Fruit fly (Drosophila melanogaster): Measurements from ENCODE around the gene GatC.

Gene GatC

dm6 chr2L:13803032-13803661, 29.8 kb downstream of the GatC start, which contains the start of gene CAH1 (continued):
- TF ChIP-seq fd64A (GFP tag; optimal IDR thresholded peaks at IDR 0.05), result no peak
- TF ChIP-seq gt (GFP tag; IDR thresholded peaks at IDR 0.05), result no peak
- TF ChIP-seq GATAe (GFP tag; conservative IDR thresholded peaks at IDR 0.05), result no peak
- no peak for TF ChIP-seq z (GFP tag; IDR thresholded peaks at IDR 0.05)
- TF ChIP-seq CG6175 (GFP tag; IDR thresholded peaks at IDR 0.05), result 0 out of 3 replicates have a peak, but pooled peaks have one; percentile 61
- TF ChIP-seq CG30403 (GFP tag; optimal IDR thresholded peaks at IDR 0.05), result no peak
- TF ChIP-seq CG12219 (GFP tag; optimal IDR thresholded peaks at IDR 0.05), result no peak
- TF ChIP-seq CG4617 (GFP tag; optimal IDR thresholded peaks at IDR 0.05; ENCODE audit: borderline replicate concordance), result no peak
- no peak for TF ChIP-seq caup (GFP tag; optimal IDR thresholded peaks at IDR 0.05; ENCODE audit: severe bottlenecking)
- no peak for TF ChIP-seq Six4 (GFP tag; optimal IDR thresholded peaks at IDR 0.05)
- TF ChIP-seq CG11560 (tag; IDR thresholded peaks at IDR 0.05), result no peak
- no peak for TF ChIP-seq CG18476 (GFP tag; optimal IDR thresholded peaks at IDR 0.05)
- TF ChIP-seq Optix (GFP tag; IDR thresholded peaks at IDR 0.05), result no peak
- no peak for TF ChIP-seq hb (GFP tag; IDR thresholded peaks at IDR 0.05; ENCODE audit: partially characterized antibody)
- TF ChIP-seq D19A (tag; optimal IDR thresholded peaks at IDR 0.05), result no peak
- TF ChIP-seq CG5245 (GFP tag; optimal IDR thresholded peaks at IDR 0.05), result no peak
- no peak for TF ChIP-seq CG1603 (tag; optimal IDR thresholded peaks at IDR 0.05)
- no peak for TF ChIP-seq knrl (GFP tag; IDR thresholded peaks at IDR 0.05; ENCODE audit: partially characterized antibody)
- TF ChIP-seq ind (GFP tag; optimal IDR thresholded peaks at IDR 0.05), result no peak
- no peak for TF ChIP-seq CG9876 (GFP tag; optimal IDR thresholded peaks at IDR 0.05)
- no peak for TF ChIP-seq ab (GFP tag; optimal IDR thresholded peaks at IDR 0.05)
- TF ChIP-seq CG17829 (tag; optimal IDR thresholded peaks at IDR 0.05), result no peak
- TF ChIP-seq ATbp (GFP tag; optimal IDR thresholded peaks at IDR 0.05), result no peak
- no peak for TF ChIP-seq ham (GFP tag; IDR thresholded peaks at IDR 0.05)
- no peak for TF ChIP-seq CG14050 (GFP tag; IDR thresholded peaks at IDR 0.05)
- no peak for TF ChIP-seq CG17361 (GFP tag; IDR thresholded peaks at IDR 0.05)
- TF ChIP-seq Sry-β (GFP tag; optimal IDR thresholded peaks at IDR 0.05), result no peak
- no peak for TF ChIP-seq CG6854 (GFP tag; optimal IDR thresholded peaks at IDR 0.05)
- TF ChIP-seq dmrt11E (tag; optimal IDR thresholded peaks at IDR 0.05), result no peak

- TF ChIP-seq Optix (GFP tag; IDR thresholded peaks at IDR 0.05), result no peak
- TF ChIP-seq CkIIα-i1 (GFP tag; IDR thresholded peaks at IDR 0.05), result no peak
- TF ChIP-seq maf-S (GFP tag; optimal IDR thresholded peaks at IDR 0.05), result no peak
- no peak for TF ChIP-seq bcd (GFP tag; optimal IDR thresholded peaks at IDR 0.05)
- TF ChIP-seq CG18599 (GFP tag; optimal IDR thresholded peaks at IDR 0.05), result no peak
- TF ChIP-seq vvl (GFP tag; IDR thresholded peaks at IDR 0.05), result peak; percentile 46; the same call in 1 of the 2 replicates
- TF ChIP-seq Hey (tag; optimal IDR thresholded peaks at IDR 0.05), result no peak
- no peak for TF ChIP-seq fd64A (GFP tag; optimal IDR thresholded peaks at IDR 0.05)
- TF ChIP-seq Bteb2 (GFP tag; optimal IDR thresholded peaks at IDR 0.05), result no peak
- TF ChIP-seq Fer3 (tag; optimal IDR thresholded peaks at IDR 0.05), result no peak
- TF ChIP-seq cwo (GFP tag; optimal IDR thresholded peaks at IDR 0.05), result peak; percentile 22
- peak; percentile 22; the same call in 1 of the 2 replicates for TF ChIP-seq Adf1 (GFP tag; IDR thresholded peaks at IDR 0.05)
- peak; percentile 50 for TF ChIP-seq CG10543 (GFP tag; optimal IDR thresholded peaks at IDR 0.05)
- no peak for TF ChIP-seq CG11695 (GFP tag; IDR thresholded peaks at IDR 0.05)
- peak; percentile 45; the same call in 1 of the 2 replicates for TF ChIP-seq crol (GFP tag; IDR thresholded peaks at IDR 0.05)
- TF ChIP-seq Hr78 (GFP tag; optimal IDR thresholded peaks at IDR 0.05), result no peak
- no peak for TF ChIP-seq Xbp1 (GFP tag; optimal IDR thresholded peaks at IDR 0.05)
- peak; percentile 83; the same call in 3 of the 4 replicates for TF ChIP-seq chinmo (GFP tag; IDR thresholded peaks at IDR 0.05; ENCODE audit: partially characterized antibody)
- 0 out of 2 replicates have a peak, but pooled peaks have one; percentile 18 for TF ChIP-seq CG32532 (GFP tag; IDR thresholded peaks at IDR 0.05)
- peak in 1 of 2 experiments; percentile 45 for TF ChIP-seq Pdp1 (GFP tag; optimal IDR thresholded peaks at IDR 0.05)
- TF ChIP-seq Tbp (GFP tag; optimal IDR thresholded peaks at IDR 0.05), result no peak
- TF ChIP-seq CG15269 (tag; optimal IDR thresholded peaks at IDR 0.05), result peak; percentile 13
Measured at dm6 chr2L:13802075-13802639, 30.7 kb downstream of the GatC start.
